Fruit fly (Drosophila melanogaster) whole organism, wandering third instar larva: ENCODE measurements around the gene rump.

Experiments used
- Abd-B ChIP-seq: fragments of >200 bp; optimal IDR thresholded peaks from 2 replicates; lab custom pipeline; 2017; ENCODE audit warnings: missing biosample characterization, missing genetic modification characterization
- CG32264 ChIP-seq: fragments of 200-800 bp; sonication (Bioruptor generic); optimal IDR thresholded peaks from 2 replicates; lab custom pipeline; 2016; ENCODE audit warnings: missing biosample characterization, missing genetic modification characterization
- CG9705 ChIP-seq: fragments of 200-800 bp; sonication (Bioruptor generic); optimal IDR thresholded peaks from 2 replicates; lab custom pipeline; 2018; ENCODE audit warnings: missing biosample characterization, mild to moderate bottlenecking, missing genetic modification characterization
- CrebA ChIP-seq: fragments of 200-800 bp; sonication (Bioruptor generic); optimal IDR thresholded peaks from 2 replicates; lab custom pipeline; 2016; ENCODE audit warnings: missing biosample characterization, mild to moderate bottlenecking, missing genetic modification characterization, borderline replicate concordance
- Dfd ChIP-seq: fragments of >200 bp; optimal IDR thresholded peaks from 2 replicates; lab custom pipeline; 2017; ENCODE audit warnings: missing biosample characterization, missing genetic modification characterization
- Dif ChIP-seq: fragments of 200-275, 200-300 bp; sonication (Bioruptor generic); optimal IDR thresholded peaks from 2 replicates; lab custom pipeline; 2018; ENCODE audit warnings: missing biosample characterization, missing genetic modification characterization; ENCODE audit not compliant: partially characterized antibody
- GATAd ChIP-seq: sonication (Bioruptor generic); optimal IDR thresholded peaks from 2 replicates; lab custom pipeline; 2016; ENCODE audit warnings: missing biosample characterization, missing genetic modification characterization
- HLH106 ChIP-seq: fragments of 200-800 bp; optimal IDR thresholded peaks from 3 replicates; lab custom pipeline; 2019; ENCODE audit warnings: missing biosample characterization, mild to moderate bottlenecking, missing genetic modification characterization, moderate library complexity
- Hnf4 ChIP-seq: fragments of 200-800 bp; sonication (Bioruptor generic); optimal IDR thresholded peaks from 2 replicates; lab custom pipeline; 2016; ENCODE audit warnings: missing biosample characterization, mild to moderate bottlenecking, missing genetic modification characterization
- Hr78 ChIP-seq: fragments of >200 bp; optimal IDR thresholded peaks from 2 replicates; lab custom pipeline; 2017; ENCODE audit warnings: missing biosample characterization, missing genetic modification characterization
- Hr83 ChIP-seq: fragments of 200-300 bp; sonication (Bioruptor generic); optimal IDR thresholded peaks from 2 replicates; lab custom pipeline; 2016; ENCODE audit warnings: missing biosample characterization, mild to moderate bottlenecking, missing genetic modification characterization, moderate library complexity; ENCODE audit not compliant: poor library complexity, severe bottlenecking
- Jra ChIP-seq: sonication (Bioruptor generic); optimal IDR thresholded peaks from 2 replicates; lab custom pipeline; 2016; ENCODE audit warnings: missing biosample characterization, missing genetic modification characterization
- Mio ChIP-seq: sonication (Bioruptor generic); optimal IDR thresholded peaks from 2 replicates; lab custom pipeline; 2016; ENCODE audit warnings: missing biosample characterization, missing genetic modification characterization
- Myc ChIP-seq: fragments of >200 bp; optimal IDR thresholded peaks from 2 replicates; lab custom pipeline; 2017
- N ChIP-seq: fragments of >200 bp; optimal IDR thresholded peaks from 2 replicates; lab custom pipeline; 2018; ENCODE audit warnings: missing biosample characterization, missing external identifiers, missing genetic modification characterization
- OdsH ChIP-seq: fragments of 200-800 bp; sonication (Bioruptor generic); optimal IDR thresholded peaks from 2 replicates; lab custom pipeline; 2016; ENCODE audit warnings: missing biosample characterization, mild to moderate bottlenecking, missing genetic modification characterization
- Rel ChIP-seq, 2 experiments: fragments of 200-800 bp; sonication (Bioruptor generic) in 1 of 2; optimal IDR thresholded peaks; 2 replicates in 1 of 2; 3 replicates in 1 of 2; lab custom pipeline; 2016 to 2019; ENCODE audit warnings: mild to moderate bottlenecking in 2 of 2, missing biosample characterization in 2 of 2, missing genetic modification characterization in 2 of 2, moderate library complexity in 1 of 2
- Sp1 ChIP-seq: fragments of 200-800 bp; sonication (Bioruptor generic); optimal IDR thresholded peaks from 3 replicates; lab custom pipeline; 2019; ENCODE audit warnings: missing biosample characterization, mild to moderate bottlenecking, missing genetic modification characterization, moderate library complexity
- Vsx2 ChIP-seq: fragments of 200-300, 225-300 bp; sonication (Bioruptor generic); optimal IDR thresholded peaks from 2 replicates; lab custom pipeline; 2018; ENCODE audit warnings: missing biosample characterization, missing genetic modification characterization; ENCODE audit not compliant: partially characterized antibody
- br ChIP-seq: fragments of 200-800 bp; sonication (Bioruptor generic); optimal IDR thresholded peaks from 2 replicates; lab custom pipeline; 2016; ENCODE audit warnings: missing biosample characterization, missing genetic modification characterization
- brk ChIP-seq: fragments of 200-800 bp; sonication (Bioruptor generic); optimal IDR thresholded peaks from 2 replicates; lab custom pipeline; 2016; ENCODE audit warnings: missing biosample characterization, mild to moderate bottlenecking, missing genetic modification characterization
- dl ChIP-seq, 2 experiments: fragments of 175-275, 200-275 bp in 1 of 2; fragments of 200-275 bp in 1 of 2; sonication (Bioruptor generic); optimal IDR thresholded peaks; lab custom pipeline; 2018; ENCODE audit warnings: mild to moderate bottlenecking in 2 of 2, missing biosample characterization in 2 of 2, missing genetic modification characterization in 2 of 2, moderate library complexity in 2 of 2; ENCODE audit not compliant: partially characterized antibody in 2 of 2, insufficient read depth in 1 of 2
- dmrt93B ChIP-seq: fragments of 200-800 bp; sonication (Bioruptor generic); optimal IDR thresholded peaks from 2 replicates; lab custom pipeline; 2018; ENCODE audit warnings: missing biosample characterization, mild to moderate bottlenecking, missing genetic modification characterization
- dsf ChIP-seq: sonication (Bioruptor generic); optimal IDR thresholded peaks from 2 replicates; lab custom pipeline; 2016; ENCODE audit warnings: missing biosample characterization, missing genetic modification characterization, borderline replicate concordance
- ey ChIP-seq: fragments of 200-800 bp; sonication (Bioruptor generic); optimal IDR thresholded peaks from 2 replicates; lab custom pipeline; 2016; ENCODE audit warnings: missing biosample characterization, missing genetic modification characterization
- foxo ChIP-seq, 2 experiments: fragments of 200-800 bp; sonication (Bioruptor generic); optimal IDR thresholded peaks; 2 replicates in 1 of 2; 3 replicates in 1 of 2; lab custom pipeline; 2016 to 2017; ENCODE audit warnings: missing biosample characterization in 2 of 2, missing genetic modification characterization in 2 of 2
- fru ChIP-seq: fragments of 200-800 bp; sonication (Bioruptor generic); optimal IDR thresholded peaks from 3 replicates; lab custom pipeline; 2016; ENCODE audit warnings: missing biosample characterization, mild to moderate bottlenecking, missing genetic modification characterization
- h ChIP-seq: fragments of 200-800 bp; sonication (Bioruptor generic); optimal IDR thresholded peaks from 3 replicates; lab custom pipeline; 2016; ENCODE audit warnings: missing biosample characterization, mild to moderate bottlenecking, missing genetic modification characterization
- jim ChIP-seq: fragments of 175-275, 200-325 bp; sonication (Bioruptor generic); optimal IDR thresholded peaks from 2 replicates; lab custom pipeline; 2016; ENCODE audit warnings: missing biosample characterization, mild to moderate bottlenecking, missing genetic modification characterization
- lola ChIP-seq: fragments of >200 bp; optimal IDR thresholded peaks from 2 replicates; lab custom pipeline; 2017; ENCODE audit warnings: missing biosample characterization, missing genetic modification characterization
- pan ChIP-seq: fragments of >200 bp; optimal IDR thresholded peaks from 2 replicates; lab custom pipeline; 2017
- psq ChIP-seq: fragments of 200-800 bp; sonication (Bioruptor generic); optimal IDR thresholded peaks from 3 replicates; lab custom pipeline; 2017; ENCODE audit warnings: missing biosample characterization, mild to moderate bottlenecking, missing genetic modification characterization, moderate library complexity
- rgr ChIP-seq: fragments of 200-800 bp; sonication (Bioruptor generic); optimal IDR thresholded peaks from 3 replicates; lab custom pipeline; 2016; ENCODE audit warnings: missing biosample characterization, mild to moderate bottlenecking, missing genetic modification characterization
- sage ChIP-seq: fragments of 200-800 bp; sonication (Bioruptor generic); optimal IDR thresholded peaks from 2 replicates; lab custom pipeline; 2016; ENCODE audit warnings: missing biosample characterization, mild to moderate bottlenecking, missing genetic modification characterization
- sv ChIP-seq: fragments of 200-800 bp; sonication (Bioruptor generic); optimal IDR thresholded peaks from 3 replicates; lab custom pipeline; 2016; ENCODE audit warnings: missing biosample characterization, missing genetic modification characterization
- tai ChIP-seq: sonication (Bioruptor generic); optimal IDR thresholded peaks from 2 replicates; lab custom pipeline; 2016; ENCODE audit warnings: missing biosample characterization, missing genetic modification characterization
- usp ChIP-seq: fragments of >200 bp; optimal IDR thresholded peaks from 2 replicates; lab custom pipeline; 2017; ENCODE audit warnings: missing biosample characterization, missing genetic modification characterization
- woc ChIP-seq: sonication (Bioruptor generic); optimal IDR thresholded peaks from 2 replicates; lab custom pipeline; 2016; ENCODE audit warnings: missing biosample characterization, mild to moderate bottlenecking, missing genetic modification characterization

rump gene

dm6 chr3R:9468109-9468508 lies 42.0 kb downstream of the rump start:
- no peak for TF ChIP-seq Jra
- TF ChIP-seq fru (GFP tag; lab: Kevin White, UChicago) = no peak
- TF ChIP-seq br (GFP tag; lab: Kevin White, UChicago) = no peak
- TF ChIP-seq OdsH (GFP tag; lab: Kevin White, UChicago) = no peak
- peak; percentile 68 for TF ChIP-seq Dfd (GFP tag; lab: Kevin White, UChicago)
- no peak for TF ChIP-seq Abd-B (GFP tag; lab: Kevin White, UChicago)
- TF ChIP-seq Rel (GFP tag; optimal IDR thresholded peaks at IDR 0.05; lab: Kevin White, UChicago) = no peak
- no peak for TF ChIP-seq Rel (tag; optimal IDR thresholded peaks at IDR 0.05; lab: Kevin White, UChicago)

- TF ChIP-seq psq (peak; percentile 72), rgr (no peak)
Observed at dm6 chr3R:9460488-9461150, 49.5 kb downstream of the rump start, which contains the start of gene GstZ2. Gene GstZ2, minus strand, starts transcription at chr3R:9460652.

dm6 chr3R:9459385-9460285 lies 50.5 kb downstream of the rump start:
- TF ChIP-seq Rel (GFP tag; optimal IDR thresholded peaks at IDR 0.05; lab: Kevin White, UChicago) (no peak), Rel (tag; optimal IDR thresholded peaks at IDR 0.05; lab: Kevin White, UChicago) (no peak), CG9705 (GFP tag; lab: Kevin White, UChicago) (peak; percentile 47), HLH106 (tag; lab: Kevin White, UChicago) (peak; percentile 73), dsf (GFP tag; lab: Kevin White, UChicago) (no peak), Vsx2 (GFP tag; lab: Kevin White, UChicago) (no peak), foxo (GFP tag; optimal IDR thresholded peaks at IDR 0.05; lab: Kevin White, UChicago) (peak in 1 of 2 experiments; percentile 71), h (GFP tag; lab: Kevin White, UChicago) (peak; percentile 53), Jra (no peak), rgr (peak; percentile 40), woc (peak; percentile 38), Mio (GFP tag; lab: Kevin White, UChicago) (no peak), ey (peak; percentile 52), CrebA (no peak), OdsH (GFP tag; lab: Kevin White, UChicago) (peak; percentile 47), br (GFP tag; lab: Kevin White, UChicago) (peak; percentile 68), Hnf4 (GFP tag; lab: Kevin White, UChicago) (peak; percentile 25), dl (GFP tag; optimal IDR thresholded peaks at IDR 0.05; lab: Kevin White, UChicago; ENCODE audit: insufficient read depth in 1 of 2, partially characterized antibody in 2 of 2) (no peak), psq (peak; percentile 27), CG32264 (GFP tag; lab: Kevin White, UChicago) (no peak), Hr78 (no peak), sage (GFP tag; lab: Kevin White, UChicago) (no peak), usp (GFP tag; lab: Kevin White, UChicago) (no peak), Dfd (GFP tag; lab: Kevin White, UChicago) (no peak), Dif (GFP tag; lab: Kevin White, UChicago) (no peak), sv (peak; percentile 43), Hr83 (GFP tag; lab: Kevin White, UChicago) (no peak), tai (GFP tag; lab: Kevin White, UChicago) (no peak), dmrt93B (GFP tag; lab: Kevin White, UChicago) (no peak), fru (GFP tag; lab: Kevin White, UChicago) (peak; percentile 64), lola (GFP tag; lab: Kevin White, UChicago) (no peak), Sp1 (GFP tag; lab: Kevin White, UChicago) (no peak), Abd-B (GFP tag; lab: Kevin White, UChicago) (no peak), N (GFP tag; lab: Kevin White, UChicago) (no peak), Myc (lab: Kevin White, UChicago) (no peak), GATAd (GFP tag; lab: Kevin White, UChicago) (no peak), brk (no peak), jim (GFP tag; lab: Kevin White, UChicago) (no peak), pan (lab: Kevin White, UChicago) (no peak)
- TF ChIP-seq, all 38 proteins: peak for 13
